Fruit fly (Drosophila melanogaster): Measurements from ENCODE around the gene CG17571.

The CG17571 gene

dm6 chr2L:20257092-20257491 lies at the start of gene CG17571:
CG17571 (minus strand) TSS chr2L:20257192.
- TF ChIP-seq Dll (optimal IDR thresholded peaks at IDR 0.05) (no peak), psq (optimal IDR thresholded peaks at IDR 0.05) (no peak), EcR (GFP tag; optimal IDR thresholded peaks at IDR 0.05) (no peak), CG8478 (optimal IDR thresholded peaks at IDR 0.05) (no peak), pan (optimal IDR thresholded peaks at IDR 0.05) (no peak), usp (GFP tag; optimal IDR thresholded peaks at IDR 0.05) (no peak)

dm6 chr2L:20296946-20297345 lies 40.0 kb upstream of the CG17571 start:
- TF ChIP-seq EcR (GFP tag; optimal IDR thresholded peaks at IDR 0.05), result no peak
- TF ChIP-seq psq (optimal IDR thresholded peaks at IDR 0.05), result no peak
- TF ChIP-seq Dll (optimal IDR thresholded peaks at IDR 0.05), result no peak
- no peak for TF ChIP-seq CG8478 (optimal IDR thresholded peaks at IDR 0.05)
- no peak for TF ChIP-seq pan (optimal IDR thresholded peaks at IDR 0.05)
- TF ChIP-seq usp (GFP tag; optimal IDR thresholded peaks at IDR 0.05), result no peak

dm6 chr2L:20295860-20296259 lies 38.9 kb upstream of the CG17571 start:
- no peak for TF ChIP-seq Dll (optimal IDR thresholded peaks at IDR 0.05)
- TF ChIP-seq psq (optimal IDR thresholded peaks at IDR 0.05), result no peak
- TF ChIP-seq EcR (GFP tag; optimal IDR thresholded peaks at IDR 0.05), result no peak
- no peak for TF ChIP-seq usp (GFP tag; optimal IDR thresholded peaks at IDR 0.05)
- TF ChIP-seq pan (optimal IDR thresholded peaks at IDR 0.05), result no peak
- no peak for TF ChIP-seq CG8478 (optimal IDR thresholded peaks at IDR 0.05)

dm6 chr2L:20294393-20294792 lies 37.4 kb upstream of the CG17571 start, which contains the start of gene CG12617:
CG12617 (plus strand) TSS chr2L:20294693.
- TF ChIP-seq Dll (optimal IDR thresholded peaks at IDR 0.05) (no peak), pan (optimal IDR thresholded peaks at IDR 0.05) (no peak), EcR (GFP tag; optimal IDR thresholded peaks at IDR 0.05) (no peak), psq (optimal IDR thresholded peaks at IDR 0.05) (no peak), usp (GFP tag; optimal IDR thresholded peaks at IDR 0.05) (no peak), CG8478 (optimal IDR thresholded peaks at IDR 0.05) (no peak)

- no peak for TF ChIP-seq CG8478 (optimal IDR thresholded peaks at IDR 0.05)
- TF ChIP-seq usp (GFP tag; optimal IDR thresholded peaks at IDR 0.05), result no peak
- TF ChIP-seq psq (optimal IDR thresholded peaks at IDR 0.05), result no peak
- no peak for TF ChIP-seq EcR (GFP tag; optimal IDR thresholded peaks at IDR 0.05)
These were observed 36.9 kb upstream of the CG17571 start for dm6 chr2L:20293940-20294339.

dm6 chr2L:20290665-20291064 lies 33.7 kb upstream of the CG17571 start:
- TF ChIP-seq pan (optimal IDR thresholded peaks at IDR 0.05) (no peak), Dll (optimal IDR thresholded peaks at IDR 0.05) (no peak), EcR (GFP tag; optimal IDR thresholded peaks at IDR 0.05) (no peak), usp (GFP tag; optimal IDR thresholded peaks at IDR 0.05) (no peak), CG8478 (optimal IDR thresholded peaks at IDR 0.05) (no peak), psq (optimal IDR thresholded peaks at IDR 0.05) (no peak)

- no peak for TF ChIP-seq CG8478 (optimal IDR thresholded peaks at IDR 0.05)
- TF ChIP-seq pan (optimal IDR thresholded peaks at IDR 0.05), result no peak
- no peak for TF ChIP-seq psq (optimal IDR thresholded peaks at IDR 0.05)
- TF ChIP-seq EcR (GFP tag; optimal IDR thresholded peaks at IDR 0.05), result no peak
- TF ChIP-seq usp (GFP tag; optimal IDR thresholded peaks at IDR 0.05), result no peak
- TF ChIP-seq Dll (optimal IDR thresholded peaks at IDR 0.05), result no peak
These were observed 30.2 kb upstream of the CG17571 start for dm6 chr2L:20287189-20287588.

dm6 chr2L:20267181-20267580 lies 10.2 kb upstream of the CG17571 start:
- no peak for TF ChIP-seq pan (optimal IDR thresholded peaks at IDR 0.05)
- no peak for TF ChIP-seq usp (GFP tag; optimal IDR thresholded peaks at IDR 0.05)
- TF ChIP-seq CG8478 (optimal IDR thresholded peaks at IDR 0.05), result no peak
- no peak for TF ChIP-seq psq (optimal IDR thresholded peaks at IDR 0.05)

- TF ChIP-seq EcR (GFP tag; optimal IDR thresholded peaks at IDR 0.05), result no peak
- no peak for TF ChIP-seq psq (optimal IDR thresholded peaks at IDR 0.05)
- TF ChIP-seq usp (GFP tag; optimal IDR thresholded peaks at IDR 0.05), result no peak
- TF ChIP-seq CG8478 (optimal IDR thresholded peaks at IDR 0.05), result no peak
- TF ChIP-seq pan (optimal IDR thresholded peaks at IDR 0.05), result no peak
- TF ChIP-seq Dll (optimal IDR thresholded peaks at IDR 0.05), result no peak
These were observed 7.9 kb upstream of the CG17571 start for dm6 chr2L:20264568-20265547.

dm6 chr2L:20264324-20264567 lies 7.3 kb upstream of the CG17571 start, which contains the start of gene CG17570:
CG17570 (minus strand) TSS chr2L:20264424.
- no peak for TF ChIP-seq psq (optimal IDR thresholded peaks at IDR 0.05)
- no peak for TF ChIP-seq pan (optimal IDR thresholded peaks at IDR 0.05)
- TF ChIP-seq Dll (optimal IDR thresholded peaks at IDR 0.05), result no peak
- TF ChIP-seq usp (GFP tag; optimal IDR thresholded peaks at IDR 0.05), result no peak
- TF ChIP-seq CG8478 (optimal IDR thresholded peaks at IDR 0.05), result no peak
- no peak for TF ChIP-seq EcR (GFP tag; optimal IDR thresholded peaks at IDR 0.05)

dm6 chr2L:20263050-20263449 lies 6.1 kb upstream of the CG17571 start:
- no peak for TF ChIP-seq Dll (optimal IDR thresholded peaks at IDR 0.05)
- TF ChIP-seq CG8478 (optimal IDR thresholded peaks at IDR 0.05), result no peak
- TF ChIP-seq EcR (GFP tag; optimal IDR thresholded peaks at IDR 0.05), result no peak
- TF ChIP-seq usp (GFP tag; optimal IDR thresholded peaks at IDR 0.05), result no peak
- no peak for TF ChIP-seq pan (optimal IDR thresholded peaks at IDR 0.05)
- no peak for TF ChIP-seq psq (optimal IDR thresholded peaks at IDR 0.05)

dm6 chr2L:20242586-20243157 lies 14.3 kb downstream of the CG17571 start:
- TF ChIP-seq pan (optimal IDR thresholded peaks at IDR 0.05) (no peak), psq (optimal IDR thresholded peaks at IDR 0.05) (no peak), Dll (optimal IDR thresholded peaks at IDR 0.05) (no peak), CG8478 (optimal IDR thresholded peaks at IDR 0.05) (no peak), EcR (GFP tag; optimal IDR thresholded peaks at IDR 0.05) (no peak), usp (GFP tag; optimal IDR thresholded peaks at IDR 0.05) (no peak)
